Worm (Caenorhabditis elegans): Measurements from ENCODE around the gene lir-2.

The lir-2 gene

ce11 chrII:7642016-7642653 is 24.9 kb upstream of the lir-2 start:
- TF ChIP-seq efl-3 (GFP tag; optimal IDR thresholded peaks at IDR 0.05): no peak
- TF ChIP-seq mef-2 (tag; optimal IDR thresholded peaks at IDR 0.05): peak; percentile 8
- peak; percentile 57 for TF ChIP-seq isw-1 (GFP tag; IDR thresholded peaks at IDR 0.05)
- TF ChIP-seq zag-1 (tag; optimal IDR thresholded peaks at IDR 0.05): peak; percentile 64
- TF ChIP-seq ceh-82 (tag; optimal IDR thresholded peaks at IDR 0.05): peak; percentile 34 to 77 (median 48)
- no peak for TF ChIP-seq fos-1 (tag; optimal IDR thresholded peaks at IDR 0.05)
- peak; percentile 38 for TF ChIP-seq ama-1 (optimal IDR thresholded peaks at IDR 0.05)
- no peak for TF ChIP-seq pag-3 (tag; optimal IDR thresholded peaks at IDR 0.05; ENCODE audit: borderline replicate concordance, insufficient read depth)
- TF ChIP-seq ceh-90 (tag; optimal IDR thresholded peaks at IDR 0.05): no peak
- no peak for TF ChIP-seq nhr-237 (tag; optimal IDR thresholded peaks at IDR 0.05)
- TF ChIP-seq fkh-8 (tag; optimal IDR thresholded peaks at IDR 0.05): peak; percentile 57
- peak; percentile 29 for TF ChIP-seq irx-1 (tag; optimal IDR thresholded peaks at IDR 0.05)
- peak; percentile 78 for TF ChIP-seq egl-13 (tag; optimal IDR thresholded peaks at IDR 0.05)
- peak in 1 of 2 experiments; percentile 21 for TF ChIP-seq egl-27 (tag; optimal IDR thresholded peaks at IDR 0.05)
- TF ChIP-seq ztf-11 (tag; optimal IDR thresholded peaks at IDR 0.05): peak in 1 of 2 experiments; percentile 36
- no peak for TF ChIP-seq hlh-4 (tag; optimal IDR thresholded peaks at IDR 0.05)
- TF ChIP-seq lin-13 (GFP tag; optimal IDR thresholded peaks at IDR 0.05): no peak
- TF ChIP-seq elt-3 (tag; optimal IDR thresholded peaks at IDR 0.05): no peak
- peak; percentile 63 for TF ChIP-seq C16A3.4 (tag; optimal IDR thresholded peaks at IDR 0.05)
- peak; percentile 52; the same call in 1 of the 2 replicates for TF ChIP-seq mab-9 (GFP tag; IDR thresholded peaks at IDR 0.05)
- TF ChIP-seq fkh-10 (GFP tag; optimal IDR thresholded peaks at IDR 0.05): peak; percentile 93
- peak; percentile 44 to 74 for TF ChIP-seq lsy-2 (tag; optimal IDR thresholded peaks at IDR 0.05)
- no peak for TF ChIP-seq lin-15B (tag; optimal IDR thresholded peaks at IDR 0.05)
- TF ChIP-seq lin-35 (GFP tag; optimal IDR thresholded peaks at IDR 0.05): peak in 1 of 2 experiments; percentile 47
- no peak for TF ChIP-seq C04F5.9 (tag; optimal IDR thresholded peaks at IDR 0.05)
- peak in 1 of 3 experiments; percentile 10 for TF ChIP-seq dpl-1 (GFP tag; optimal IDR thresholded peaks at IDR 0.05)
- peak; percentile 41 for TF ChIP-seq ztf-4 (tag; optimal IDR thresholded peaks at IDR 0.05)
- TF ChIP-seq fkh-4 (tag; optimal IDR thresholded peaks at IDR 0.05; ENCODE audit: borderline replicate concordance): peak; percentile 18
- TF ChIP-seq nhr-19 (GFP tag; conservative IDR thresholded peaks at IDR 0.05): peak; percentile 70
- TF ChIP-seq xbp-1 (tag; optimal IDR thresholded peaks at IDR 0.05): peak; percentile 61
- TF ChIP-seq ceh-8 (GFP tag; optimal IDR thresholded peaks at IDR 0.05): peak; percentile 16
- no peak for TF ChIP-seq F16B12.6 (tag; optimal IDR thresholded peaks at IDR 0.05)
- peak; percentile 77 for TF ChIP-seq swsn-7 (tag; optimal IDR thresholded peaks at IDR 0.05)
- peak in 1 of 2 experiments; percentile 56 for TF ChIP-seq mdl-1 (tag; optimal IDR thresholded peaks at IDR 0.05)
- no peak for TF ChIP-seq nhr-84 (tag; optimal IDR thresholded peaks at IDR 0.05)
- peak; percentile 35 for TF ChIP-seq lin-39 (tag; optimal IDR thresholded peaks at IDR 0.05)
- peak; percentile 80 for TF ChIP-seq unc-86 (tag; optimal IDR thresholded peaks at IDR 0.05)
- TF ChIP-seq rnt-1 (tag; optimal IDR thresholded peaks at IDR 0.05): peak; percentile 70
- no peak for TF ChIP-seq snpc-4 (tag; optimal IDR thresholded peaks at IDR 0.05)
- TF ChIP-seq unc-130 (tag; optimal IDR thresholded peaks at IDR 0.05): peak; percentile 71
- TF ChIP-seq sptf-1 (tag; optimal IDR thresholded peaks at IDR 0.05): no peak
- TF ChIP-seq nhr-47 (tag; optimal IDR thresholded peaks at IDR 0.05): peak; percentile 71
- TF ChIP-seq jun-1 (tag; optimal IDR thresholded peaks at IDR 0.05): peak; percentile 31
- TF ChIP-seq efl-1 (optimal IDR thresholded peaks at IDR 0.05): peak; percentile 38 to 42
- peak in 1 of 2 experiments; percentile 39 for TF ChIP-seq efl-1 (GFP tag; optimal IDR thresholded peaks at IDR 0.05 in 1 of 2)
- no peak for TF ChIP-seq tlp-1 (tag; optimal IDR thresholded peaks at IDR 0.05)
- TF ChIP-seq mep-1 (tag; optimal IDR thresholded peaks at IDR 0.05): peak; percentile 57
- peak; percentile 67 for TF ChIP-seq dsc-1 (tag; optimal IDR thresholded peaks at IDR 0.05)
- TF ChIP-seq snu-23 (GFP tag; optimal IDR thresholded peaks at IDR 0.05): peak; percentile 80
- TF ChIP-seq Y116A8C.19 (tag; optimal IDR thresholded peaks at IDR 0.05; ENCODE audit: borderline replicate concordance): no peak
- no peak for TF ChIP-seq aha-1 (tag; optimal IDR thresholded peaks at IDR 0.05)
- TF ChIP-seq ceh-63 (GFP tag; optimal IDR thresholded peaks at IDR 0.05): no peak
